Worm (Caenorhabditis elegans): ENCODE measurements around the gene T10D4.6.

DNA sequence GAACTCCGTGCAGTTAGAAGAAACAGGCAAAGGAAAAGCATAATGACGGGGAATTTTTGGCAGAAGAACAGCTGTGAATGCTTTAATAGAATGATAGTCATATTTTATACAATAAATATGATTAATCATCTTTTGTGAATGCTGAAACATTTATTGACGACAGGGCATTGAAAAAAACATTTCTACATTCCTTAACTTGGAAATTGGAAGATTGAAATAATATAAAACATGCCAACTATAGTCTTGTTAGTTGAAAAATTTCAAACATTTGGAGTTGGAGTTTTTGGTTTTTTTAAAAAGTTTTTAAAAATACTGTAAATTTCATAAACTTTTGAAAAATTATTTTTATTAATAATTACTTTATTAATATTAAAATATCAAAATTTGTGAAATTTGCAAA, 22.3 kb upstream of the T10D4.6 start, which contains the start of gene Y25C1A.14:
- no peak for TF ChIP-seq lin-13 (GFP tag; optimal IDR thresholded peaks at IDR 0.05)
- no peak for TF ChIP-seq ces-1 (GFP tag; optimal IDR thresholded peaks at IDR 0.05)
- no peak for TF ChIP-seq irx-1 (tag; optimal IDR thresholded peaks at IDR 0.05)
- TF ChIP-seq lsy-2 (tag; optimal IDR thresholded peaks at IDR 0.05), result no peak
- no peak for TF ChIP-seq pqm-1 (tag; optimal IDR thresholded peaks at IDR 0.05)
- TF ChIP-seq ama-1 (optimal IDR thresholded peaks at IDR 0.05), result no peak
